Worm (Caenorhabditis elegans): ENCODE measurements around the gene C39D10.5.

The C39D10.5 gene

ce11 chrX:7916076-7916475, 23.9 kb upstream of the C39D10.5 start:
- TF ChIP-seq tbx-2 (tag; optimal IDR thresholded peaks at IDR 0.05) (no peak), hlh-13 (GFP tag; optimal IDR thresholded peaks at IDR 0.05) (no peak), ceh-48 (tag; optimal IDR thresholded peaks at IDR 0.05) (no peak), pat-9 (tag; optimal IDR thresholded peaks at IDR 0.05) (no peak), che-1 (tag; optimal IDR thresholded peaks at IDR 0.05) (no peak), zip-5 (tag; optimal IDR thresholded peaks at IDR 0.05) (no peak), eyg-1 (tag; optimal IDR thresholded peaks at IDR 0.05) (no peak), tbx-7 (tag; optimal IDR thresholded peaks at IDR 0.05) (no peak), sdc-2 (tag; optimal IDR thresholded peaks at IDR 0.05) (no peak), unc-3 (GFP tag; conservative IDR thresholded peaks at IDR 0.05) (no peak), unc-3 (tag; optimal IDR thresholded peaks at IDR 0.05) (no peak), ceh-30 (tag; optimal IDR thresholded peaks at IDR 0.05) (no peak), ama-1 (optimal IDR thresholded peaks at IDR 0.05) (no peak), dmd-4 (tag; optimal IDR thresholded peaks at IDR 0.05; ENCODE audit: borderline replicate concordance) (no peak), rnt-1 (tag; optimal IDR thresholded peaks at IDR 0.05) (no peak), pag-3 (tag; optimal IDR thresholded peaks at IDR 0.05; ENCODE audit: borderline replicate concordance) (no peak), ztf-16 (tag; optimal IDR thresholded peaks at IDR 0.05) (no peak), elt-2 (tag; optimal IDR thresholded peaks at IDR 0.05) (no peak), K02D7.2 (tag; optimal IDR thresholded peaks at IDR 0.05) (no peak), C08G9.2 (tag; optimal IDR thresholded peaks at IDR 0.05) (no peak), ceh-19 (GFP tag; optimal IDR thresholded peaks at IDR 0.05) (no peak)

ce11 chrX:7915616-7916015, 23.4 kb upstream of the C39D10.5 start:
- TF ChIP-seq Y22D7AL.16 (tag; optimal IDR thresholded peaks at IDR 0.05) (no peak), fax-1 (tag; optimal IDR thresholded peaks at IDR 0.05) (no peak), ceh-6 (GFP tag; optimal IDR thresholded peaks at IDR 0.05) (no peak), hlh-15 (tag; optimal IDR thresholded peaks at IDR 0.05) (no peak), ceh-14 (tag; optimal IDR thresholded peaks at IDR 0.05) (no peak), hlh-13 (GFP tag; optimal IDR thresholded peaks at IDR 0.05) (no peak), tbx-7 (tag; optimal IDR thresholded peaks at IDR 0.05) (no peak), ceh-24 (tag; optimal IDR thresholded peaks at IDR 0.05) (no peak), unc-42 (tag; optimal IDR thresholded peaks at IDR 0.05) (no peak), nhr-232 (tag; optimal IDR thresholded peaks at IDR 0.05) (no peak), pha-4 (tag; optimal IDR thresholded peaks at IDR 0.05) (no peak), zip-5 (tag; optimal IDR thresholded peaks at IDR 0.05) (no peak), odd-2 (tag; optimal IDR thresholded peaks at IDR 0.05) (no peak), K09A11.1 (tag; optimal IDR thresholded peaks at IDR 0.05; ENCODE audit: insufficient read depth) (no peak)

DNA sequence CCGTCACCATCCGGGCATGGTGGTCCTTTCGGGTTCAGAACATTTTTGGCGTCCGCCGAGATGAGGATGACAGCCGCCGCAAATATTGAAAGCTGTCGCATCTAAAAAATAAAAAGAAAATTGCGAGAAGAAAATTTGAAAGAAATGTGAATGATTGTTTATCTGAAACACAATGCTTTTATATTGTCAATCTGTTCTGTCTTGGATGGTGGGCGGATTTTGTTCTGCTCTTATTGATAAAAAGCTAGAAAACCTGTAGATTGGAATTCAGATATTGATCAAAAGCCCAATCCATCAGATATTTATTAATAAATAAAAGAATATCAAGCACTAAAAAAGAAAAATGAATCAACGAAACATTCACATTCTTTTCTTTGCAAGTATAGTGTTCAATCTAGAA, 21.6 kb upstream of the C39D10.5 start, which contains the start of gene C39D10.7:
Gene C39D10.7 (minus strand): TSS at position 101 of the 400 bp plus-strand sequence.
- TF ChIP-seq K02D7.2 (tag; optimal IDR thresholded peaks at IDR 0.05) (no peak), dmd-4 (tag; optimal IDR thresholded peaks at IDR 0.05; ENCODE audit: borderline replicate concordance) (no peak), che-1 (tag; optimal IDR thresholded peaks at IDR 0.05) (no peak), ceh-45 (GFP tag; IDR thresholded peaks at IDR 0.05) (no peak), ceh-18 (tag; optimal IDR thresholded peaks at IDR 0.05) (no peak), ceh-2 (tag; optimal IDR thresholded peaks at IDR 0.05) (no peak), C38D4.7 (GFP tag; optimal IDR thresholded peaks at IDR 0.05) (no peak), pqm-1 (tag; optimal IDR thresholded peaks at IDR 0.05) (no peak), tbx-2 (tag; optimal IDR thresholded peaks at IDR 0.05) (no peak), nhr-232 (tag; optimal IDR thresholded peaks at IDR 0.05) (no peak), K09A11.1 (tag; optimal IDR thresholded peaks at IDR 0.05; ENCODE audit: insufficient read depth) (no peak), ceh-48 (tag; optimal IDR thresholded peaks at IDR 0.05) (no peak), ceh-14 (tag; optimal IDR thresholded peaks at IDR 0.05) (no peak)

- TF ChIP-seq sox-4 (tag; optimal IDR thresholded peaks at IDR 0.05) (no peak), unc-86 (tag; optimal IDR thresholded peaks at IDR 0.05) (no peak), dmd-4 (tag; optimal IDR thresholded peaks at IDR 0.05; ENCODE audit: borderline replicate concordance) (no peak), mec-3 (tag; optimal IDR thresholded peaks at IDR 0.05; ENCODE audit: borderline replicate concordance) (no peak), pqm-1 (tag; optimal IDR thresholded peaks at IDR 0.05) (no peak), K02D7.2 (tag; optimal IDR thresholded peaks at IDR 0.05) (no peak), pros-1 (tag; optimal IDR thresholded peaks at IDR 0.05) (no peak), hlh-13 (GFP tag; optimal IDR thresholded peaks at IDR 0.05) (no peak), ceh-6 (GFP tag; optimal IDR thresholded peaks at IDR 0.05) (no peak), ets-4 (tag; optimal IDR thresholded peaks at IDR 0.05) (no peak), C08G9.2 (tag; optimal IDR thresholded peaks at IDR 0.05) (no peak), pha-2 (tag; optimal IDR thresholded peaks at IDR 0.05) (no peak), ceh-22 (tag; optimal IDR thresholded peaks at IDR 0.05) (no peak), ttx-3 (tag; optimal IDR thresholded peaks at IDR 0.05) (no peak)
These were observed 14.3 kb upstream of the C39D10.5 start, which contains the start of gene C39D10.1 for ce11 chrX:7906430-7907014. Gene C39D10.1, plus strand, starts transcription at chrX:7906964.
